Worm (Caenorhabditis elegans) whole organism, young adult: ENCODE data around the gene W01C9.2.

ENCODE experiments used
- B0019.2 ChIP-seq: fragments of 200-800 bp; sonication (Bioruptor generic); conservative IDR thresholded peaks from 2 replicates; pipeline ENCODE4 v1.3.6; 2022; ENCODE audit warnings: missing genetic modification reagents, missing genetic modification characterization, missing compliant biosample characterization
- F23B12.7 ChIP-seq: sonication (generic microtip); optimal IDR thresholded peaks from 2 replicates; lab custom pipeline; 2017; ENCODE audit warnings: missing genetic modification characterization, mild to moderate bottlenecking, missing compliant biosample characterization, antibody characterized with exemption, moderate library complexity; ENCODE audit not compliant: insufficient read depth
- F33H1.4 ChIP-seq: fragments of 200-800 bp; sonication (Bioruptor generic); IDR thresholded peaks from 2 replicates; pipeline ENCODE4 v1.3.6; 2022; ENCODE audit warnings: missing genetic modification reagents, missing genetic modification characterization, missing compliant biosample characterization
- F39B2.1 ChIP-seq: fragments of 200-800 bp; sonication (Bioruptor generic); IDR thresholded peaks from 2 replicates; pipeline ENCODE4 v1.3.6; 2022; ENCODE audit warnings: missing genetic modification reagents, missing genetic modification characterization, missing compliant biosample characterization
- F49E8.2 ChIP-seq: sonication (generic microtip); optimal IDR thresholded peaks from 3 replicates; lab custom pipeline; 2017; ENCODE audit warnings: missing genetic modification characterization, mild to moderate bottlenecking, missing compliant biosample characterization, antibody characterized with exemption, moderate library complexity; ENCODE audit not compliant: insufficient read depth
- K11D2.4 ChIP-seq: fragments of 200-800 bp; sonication (Bioruptor generic); IDR thresholded peaks from 2 replicates; pipeline ENCODE4 v1.3.6; 2022; ENCODE audit warnings: missing genetic modification reagents, missing genetic modification characterization, missing compliant biosample characterization
- K12H6.12 ChIP-seq: fragments of 200-800 bp; sonication (Bioruptor generic); optimal IDR thresholded peaks from 2 replicates; lab custom pipeline; 2018; ENCODE audit warnings: mild to moderate bottlenecking, missing genetic modification characterization, missing compliant biosample characterization
- Y53G8AR.9 ChIP-seq: fragments of 200-800 bp; sonication (Bioruptor generic); conservative IDR thresholded peaks from 2 replicates; pipeline ENCODE4 v1.3.6; 2022; ENCODE audit warnings: missing genetic modification reagents, missing genetic modification characterization, missing compliant biosample characterization
- Y67H2A.10 ChIP-seq: fragments of 200-800 bp; sonication (Bioruptor generic); conservative IDR thresholded peaks from 2 replicates; pipeline ENCODE4 v1.3.6; 2022; ENCODE audit warnings: missing genetic modification reagents, missing genetic modification characterization, missing compliant biosample characterization
- Y95B8A.8 ChIP-seq: fragments of 200-800 bp; sonication (Bioruptor generic); IDR thresholded peaks from 2 replicates; pipeline ENCODE4 v1.3.6; 2022; ENCODE audit warnings: missing genetic modification reagents, missing genetic modification characterization, missing compliant biosample characterization
- ZK185.1 ChIP-seq: sonication (generic microtip); optimal IDR thresholded peaks from 2 replicates; lab custom pipeline; 2016; ENCODE audit warnings: mild to moderate bottlenecking, missing genetic modification characterization, missing compliant biosample characterization; ENCODE audit not compliant: poor library complexity, severe bottlenecking
- aptf-3 ChIP-seq: fragments of 200-800 bp; sonication (Bioruptor generic); IDR thresholded peaks from 2 replicates; pipeline ENCODE4 v1.3.6; 2022; ENCODE audit warnings: missing genetic modification characterization, missing compliant biosample characterization
- athp-1 ChIP-seq: sonication (generic microtip); optimal IDR thresholded peaks from 2 replicates; lab custom pipeline; 2017; ENCODE audit warnings: mild to moderate bottlenecking, missing genetic modification characterization, missing compliant biosample characterization
- attf-3 ChIP-seq: fragments of 200-800 bp; sonication (Bioruptor generic); conservative IDR thresholded peaks from 2 replicates; pipeline ENCODE4 v1.3.6; 2022; ENCODE audit warnings: missing genetic modification reagents, missing genetic modification characterization, missing compliant biosample characterization
- attf-5 ChIP-seq: fragments of 200-800 bp; sonication (Bioruptor generic); optimal IDR thresholded peaks from 2 replicates; lab custom pipeline; 2018; ENCODE audit warnings: mild to moderate bottlenecking, missing genetic modification characterization, missing compliant biosample characterization
- ccch-3 ChIP-seq: fragments of 200-800 bp; sonication (Bioruptor generic); optimal IDR thresholded peaks from 2 replicates; lab custom pipeline; 2018; ENCODE audit warnings: mild to moderate bottlenecking, missing genetic modification characterization, missing compliant biosample characterization
- cebp-1 ChIP-seq, 2 experiments: fragments of 200-800 bp in 1 of 2; sonication (Bioruptor generic) in 1 of 2; sonication (generic microtip) in 1 of 2; IDR thresholded peaks in 1 of 2; optimal IDR thresholded peaks in 1 of 2; 2 replicates each; pipeline versions ENCODE4 v1.3.6 to Lab custom; 2017 to 2022; ENCODE audit warnings: missing compliant biosample characterization in 2 of 2, missing genetic modification characterization in 2 of 2, mild to moderate bottlenecking in 1 of 2, missing genetic modification reagents in 1 of 2, moderate library complexity in 1 of 2
- cebp-2 ChIP-seq: fragments of 200-800 bp; sonication (Bioruptor generic); IDR thresholded peaks from 2 replicates; pipeline ENCODE4 v1.3.6; 2022; ENCODE audit warnings: missing genetic modification characterization, missing compliant biosample characterization
- ceh-40 ChIP-seq: fragments of 200-800 bp; sonication (Bioruptor generic); IDR thresholded peaks from 2 replicates; pipeline ENCODE4 v1.3.6; 2022; ENCODE audit warnings: missing genetic modification characterization, missing compliant biosample characterization
- ceh-91 ChIP-seq: fragments of 200-800 bp; sonication (Bioruptor generic); IDR thresholded peaks from 2 replicates; pipeline ENCODE4 v1.3.6; 2022; ENCODE audit warnings: missing genetic modification reagents, missing genetic modification characterization, missing compliant biosample characterization
- chd-7 ChIP-seq: sonication (generic microtip); optimal IDR thresholded peaks from 2 replicates; lab custom pipeline; 2016; ENCODE audit warnings: mild to moderate bottlenecking, missing genetic modification characterization, moderate library complexity, missing compliant biosample characterization
- egl-44 ChIP-seq: fragments of 200-800 bp; sonication (Bioruptor generic); IDR thresholded peaks from 2 replicates; pipeline ENCODE4 v1.3.6; 2022; ENCODE audit warnings: missing genetic modification reagents, missing genetic modification characterization, missing compliant biosample characterization
- ets-4 ChIP-seq: fragments of 200-800 bp; sonication (Bioruptor generic); optimal IDR thresholded peaks from 2 replicates; lab custom pipeline; 2018; ENCODE audit warnings: mild to moderate bottlenecking, missing genetic modification characterization, missing compliant biosample characterization
- him-1 ChIP-seq: sonication (generic microtip); optimal IDR thresholded peaks from 2 replicates; lab custom pipeline; 2016; ENCODE audit warnings: missing genotype, missing genetic modification reagents, missing genetic modification characterization, missing compliant biosample characterization
- hlh-26 ChIP-seq: fragments of 200-800 bp; sonication (Bioruptor generic); conservative IDR thresholded peaks from 2 replicates; pipeline ENCODE4 v1.3.6; 2022; ENCODE audit warnings: missing genetic modification reagents, missing genetic modification characterization, missing compliant biosample characterization
- hmg-1.2 ChIP-seq: fragments of 200-800 bp; sonication (Bioruptor generic); IDR thresholded peaks from 2 replicates; pipeline ENCODE4 v1.3.6; 2022; ENCODE audit warnings: missing genetic modification reagents, missing genetic modification characterization, missing compliant biosample characterization
- lir-1 ChIP-seq: fragments of 200-800 bp; sonication (Bioruptor generic); conservative IDR thresholded peaks from 2 replicates; pipeline ENCODE4 v1.3.6; 2022; ENCODE audit warnings: missing genetic modification reagents, missing genetic modification characterization, missing compliant biosample characterization
- lsy-27 ChIP-seq: sonication (generic microtip); optimal IDR thresholded peaks from 2 replicates; lab custom pipeline; 2017; ENCODE audit warnings: missing genetic modification characterization, mild to moderate bottlenecking, missing compliant biosample characterization, antibody characterized with exemption, missing genotype, borderline replicate concordance; ENCODE audit not compliant: insufficient read depth
- madf-10 ChIP-seq: sonication (generic microtip); optimal IDR thresholded peaks from 2 replicates; lab custom pipeline; 2016; ENCODE audit warnings: mild to moderate bottlenecking, missing genetic modification characterization, missing compliant biosample characterization
- madf-6 ChIP-seq: fragments of 200-800 bp; sonication (Bioruptor generic); IDR thresholded peaks from 2 replicates; pipeline ENCODE4 v1.3.6; 2022; ENCODE audit warnings: missing genetic modification reagents, missing genetic modification characterization, missing compliant biosample characterization
- mes-4 ChIP-seq: sonication (generic microtip); optimal IDR thresholded peaks from 2 replicates; lab custom pipeline; 2016; ENCODE audit warnings: missing genotype, missing genetic modification characterization, missing compliant biosample characterization
- pbrm-1 ChIP-seq: fragments of 200-800 bp; sonication (Bioruptor generic); IDR thresholded peaks from 2 replicates; pipeline ENCODE4 v1.3.6; 2022; ENCODE audit warnings: missing genetic modification reagents, missing genetic modification characterization, missing compliant biosample characterization
- rec-8 ChIP-seq, 2 experiments: sonication (generic microtip); optimal IDR thresholded peaks; 2 replicates each; lab custom pipeline; 2016; ENCODE audit warnings: mild to moderate bottlenecking in 2 of 2, missing genetic modification characterization in 2 of 2, missing genetic modification reagents in 2 of 2, missing genotype in 2 of 2, missing biosample characterization in 1 of 2, missing compliant biosample characterization in 1 of 2, moderate library complexity in 1 of 2
- rpc-1 ChIP-seq, 2 experiments: fragments of 150-350 bp in 1 of 2; sonication (generic microtip) in 1 of 2; optimal IDR thresholded peaks; 2 replicates each; lab custom pipeline; 2014 to 2018; ENCODE audit warnings: missing biosample characterization in 1 of 2, missing genetic modification characterization in 1 of 2, missing genetic modification reagents in 1 of 2, missing genotype in 1 of 2
- snpc-3.4 ChIP-seq: sonication (generic microtip); optimal IDR thresholded peaks from 2 replicates; lab custom pipeline; 2017; ENCODE audit warnings: missing genetic modification characterization, mild to moderate bottlenecking, missing compliant biosample characterization, antibody characterized with exemption, moderate library complexity, missing genotype, missing genetic modification reagents
- snpc-4 ChIP-seq, 5 experiments: fragments of 150-350 bp in 1 of 5; sonication (generic microtip) in 4 of 5; optimal IDR thresholded peaks; 2 replicates each; lab custom pipeline; 2014 to 2018; ENCODE audit warnings: missing genetic modification characterization in 5 of 5, missing biosample characterization in 3 of 5, antibody characterized with exemption in 2 of 5, mild to moderate bottlenecking in 2 of 5, missing compliant biosample characterization in 2 of 5, missing genotype in 2 of 5, moderate library complexity in 2 of 5, missing genetic modification reagents in 1 of 5
- somi-1 ChIP-seq: fragments of 200-800 bp; sonication (Bioruptor generic); optimal IDR thresholded peaks from 2 replicates; lab custom pipeline; 2018; ENCODE audit warnings: mild to moderate bottlenecking, missing genetic modification characterization, missing compliant biosample characterization
- sptf-2 ChIP-seq: fragments of 200-800 bp; sonication (Bioruptor generic); optimal IDR thresholded peaks from 2 replicates; lab custom pipeline; 2018; ENCODE audit warnings: mild to moderate bottlenecking, missing genetic modification characterization, missing compliant biosample characterization
- tbp1 ChIP-seq: fragments of 200-800 bp; sonication (Bioruptor generic); optimal IDR thresholded peaks from 2 replicates; lab custom pipeline; 2018; ENCODE audit warnings: mild to moderate bottlenecking, missing genetic modification characterization, missing compliant biosample characterization
- tlf-1 ChIP-seq: fragments of 200-800 bp; sonication (Bioruptor generic); optimal IDR thresholded peaks from 2 replicates; lab custom pipeline; 2018; ENCODE audit warnings: mild to moderate bottlenecking, missing genetic modification characterization, missing compliant biosample characterization
- unc-62 ChIP-seq: fragments of 150-350 bp; optimal IDR thresholded peaks from 2 replicates; lab custom pipeline; 2014; ENCODE audit warnings: missing biosample characterization, missing genetic modification reagents, missing genetic modification characterization
- xnd-1 ChIP-seq: sonication (generic microtip); optimal IDR thresholded peaks from 2 replicates; lab custom pipeline; 2016; ENCODE audit warnings: missing genotype, missing genetic modification reagents, missing genetic modification characterization, missing compliant biosample characterization
- ztf-18 ChIP-seq: sonication (generic microtip); optimal IDR thresholded peaks from 2 replicates; lab custom pipeline; 2016; ENCODE audit warnings: missing genotype, mild to moderate bottlenecking, missing genetic modification characterization, missing compliant biosample characterization
- ztf-26 ChIP-seq: sonication (generic microtip); optimal IDR thresholded peaks from 2 replicates; lab custom pipeline; 2017; ENCODE audit warnings: missing genetic modification characterization, missing compliant biosample characterization
- ztf-28 ChIP-seq: fragments of 200-800 bp; sonication (Bioruptor generic); IDR thresholded peaks from 2 replicates; pipeline ENCODE4 v1.3.6; 2022; ENCODE audit warnings: missing genetic modification reagents, missing genetic modification characterization, missing compliant biosample characterization

W01C9.2 gene

ce11 chrII:8516783-8517182 lies 19.4 kb upstream of the W01C9.2 start, which contains the start of gene rnh-2:
TSS of gene rnh-2 (plus strand) at chrII:8517150.
- TF ChIP-seq K12H6.12 (peak; percentile 1), Y95B8A.8 (GFP tag; lab: Robert Waterston, UW) (0 out of 2 replicates have a peak, but pooled peaks have one; percentile 14), sptf-2 (GFP tag; lab: Kevin White, UChicago) (no peak), ZK185.1 (tag; lab: Kevin White, UChicago) (peak; percentile 84), attf-5 (GFP tag; lab: Kevin White, UChicago) (peak; percentile 87), ccch-3 (GFP tag; lab: Kevin White, UChicago) (no peak), ztf-26 (tag; lab: Kevin White, UChicago) (no peak), K11D2.4 (0 out of 2 replicates have a peak, but pooled peaks have one; percentile 23), hmg-1.2 (peak; percentile 60), madf-10 (tag; lab: Kevin White, UChicago) (peak; percentile 49), egl-44 (GFP tag; lab: Robert Waterston, UW) (no peak), pbrm-1 (peak; percentile 67), athp-1 (peak; percentile 71), tbp1 (GFP tag; lab: Kevin White, UChicago) (peak; percentile 55), mes-4 (no peak), ceh-40 (GFP tag; lab: Robert Waterston, UW) (peak; percentile 64; the same call in 1 of the 2 replicates), rec-8 (tag; optimal IDR thresholded peaks at IDR 0.05; lab: Kevin White, UChicago) (peak in 1 of 2 experiments; percentile 39), cebp-1 (GFP tag; IDR thresholded peaks at IDR 0.05; lab: Robert Waterston, UW) (no peak), cebp-1 (tag; optimal IDR thresholded peaks at IDR 0.05; lab: Kevin White, UChicago) (peak; percentile 50), lir-1 (GFP tag; lab: Robert Waterston, UW) (0 out of 2 replicates have a peak, but pooled peaks have one; percentile 36), attf-3 (0 out of 2 replicates have a peak, but pooled peaks have one; percentile 15), ztf-18 (tag; lab: Kevin White, UChicago) (peak; percentile 57), madf-6 (GFP tag; lab: Robert Waterston, UW) (peak; percentile 87), lsy-27 (no peak), snpc-3.4 (peak; percentile 35), tlf-1 (GFP tag; lab: Kevin White, UChicago) (peak; percentile 54), F49E8.2 (tag; lab: Kevin White, UChicago) (peak; percentile 65), cebp-2 (GFP tag; lab: Robert Waterston, UW) (no peak), xnd-1 (tag; lab: Kevin White, UChicago) (peak; percentile 37), Y53G8AR.9 (no peak), ztf-28 (GFP tag; lab: Robert Waterston, UW) (0 out of 2 replicates have a peak, but pooled peaks have one; percentile 37), ets-4 (GFP tag; lab: Kevin White, UChicago) (no peak), unc-62 (GFP tag; lab: Kevin White, UChicago) (no peak), Y67H2A.10 (GFP tag; lab: Robert Waterston, UW) (peak; percentile 44; the same call in 1 of the 2 replicates), ceh-91 (GFP tag; lab: Robert Waterston, UW) (peak; percentile 68), rpc-1 (optimal IDR thresholded peaks at IDR 0.05; lab: Kevin White, UChicago) (no peak), rpc-1 (tag; optimal IDR thresholded peaks at IDR 0.05; lab: Kevin White, UChicago) (no peak), snpc-4 (GFP tag; optimal IDR thresholded peaks at IDR 0.05; lab: Kevin White, UChicago) (no peak), snpc-4 (tag; optimal IDR thresholded peaks at IDR 0.05; lab: Kevin White, UChicago) (peak in 2 of 4 experiments; percentile 57 to 68), aptf-3 (no peak), chd-7 (tag; lab: Kevin White, UChicago) (no peak), F33H1.4 (GFP tag; lab: Robert Waterston, UW) (peak; percentile 65), B0019.2 (GFP tag; lab: Robert Waterston, UW) (peak; percentile 70; the same call in 1 of the 2 replicates), hlh-26 (no peak), him-1 (peak; percentile 78), F39B2.1 (GFP tag; lab: Robert Waterston, UW) (no peak), F23B12.7 (tag; lab: Kevin White, UChicago) (peak; percentile 74), somi-1 (no peak)
